Fruit fly (Drosophila melanogaster): Measurements from ENCODE around the gene Npc2b.
A peak's percentile ranks its signal among the peaks of the same experiment; 100 is the strongest.

- TF ChIP-seq Vsx2 (GFP tag; optimal IDR thresholded peaks at IDR 0.05; ENCODE audit: partially characterized antibody) (no peak), ey (GFP tag; optimal IDR thresholded peaks at IDR 0.05) (no peak), Hnf4 (GFP tag; optimal IDR thresholded peaks at IDR 0.05) (no peak), lola (GFP tag; optimal IDR thresholded peaks at IDR 0.05) (no peak), HLH106 (tag; optimal IDR thresholded peaks at IDR 0.05) (peak; percentile 29), Jra (GFP tag; optimal IDR thresholded peaks at IDR 0.05) (no peak), Myc (optimal IDR thresholded peaks at IDR 0.05) (no peak), tai (GFP tag; optimal IDR thresholded peaks at IDR 0.05) (no peak)
Observed at dm6 chr3R:14041036-14041435, 48.3 kb upstream of the Npc2b start.

All from whole organism, wandering third instar larva.